Worm (Caenorhabditis elegans): Measurements from ENCODE around the gene ndab-2.

DNA sequence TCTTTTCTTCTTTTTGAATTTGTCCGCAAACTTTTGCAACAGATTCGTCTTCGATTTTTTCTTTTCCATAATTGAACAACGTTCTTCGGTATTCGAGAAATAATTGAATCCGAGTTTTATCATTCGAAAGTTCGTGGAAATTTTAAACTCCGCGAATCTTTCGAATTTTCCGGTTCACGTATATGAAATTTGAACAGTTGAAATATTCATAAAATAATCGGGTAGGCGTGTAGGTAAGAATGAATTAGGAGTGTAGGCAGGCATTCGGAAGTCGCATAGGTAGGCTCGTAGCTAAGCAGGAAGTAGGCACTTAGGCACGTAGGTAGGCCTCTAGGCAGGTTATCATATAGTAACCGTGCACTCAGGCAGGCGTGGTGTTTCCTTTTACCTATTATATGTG is 42.4 kb upstream of the ndab-2 start, which contains the start of gene B0280.11:
- no peak for TF ChIP-seq mep-1 (tag; optimal IDR thresholded peaks at IDR 0.05)
- no peak for TF ChIP-seq nhr-12 (tag; optimal IDR thresholded peaks at IDR 0.05)
- no peak for TF ChIP-seq mab-5 (tag; optimal IDR thresholded peaks at IDR 0.05)
- no peak for TF ChIP-seq pha-4 (tag; optimal IDR thresholded peaks at IDR 0.05)
- TF ChIP-seq nhr-237 (tag; optimal IDR thresholded peaks at IDR 0.05), result no peak
- TF ChIP-seq unc-120 (tag; optimal IDR thresholded peaks at IDR 0.05; ENCODE audit: poor library complexity, severe bottlenecking), result no peak
- no peak for TF ChIP-seq elt-3 (tag; optimal IDR thresholded peaks at IDR 0.05)
- TF ChIP-seq drap-1 (GFP tag; optimal IDR thresholded peaks at IDR 0.05), result no peak
- TF ChIP-seq ceh-83 (GFP tag; optimal IDR thresholded peaks at IDR 0.05), result no peak
